Comparison of ENCODE assay signal across 2 fruit fly cellular contexts in the genomic region with DNA sequence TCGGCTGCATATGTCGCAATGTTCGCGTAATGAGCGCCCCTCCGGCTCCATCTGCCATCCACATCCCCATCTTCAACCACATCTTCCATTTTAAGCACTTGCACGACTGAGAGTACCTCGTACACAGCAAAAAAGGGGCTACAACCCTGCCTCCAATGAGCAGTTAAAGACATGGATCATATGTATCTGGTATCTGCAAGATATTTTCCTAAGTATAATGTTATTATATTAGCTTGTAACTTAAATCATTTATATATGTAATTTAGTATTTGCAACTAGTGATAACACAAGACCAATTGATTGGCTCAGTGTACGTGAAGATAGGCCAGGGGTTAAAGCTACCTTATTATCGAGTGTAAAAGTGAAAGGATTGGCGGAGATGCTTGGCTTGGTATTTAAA.
A peak's percentile ranks its signal among the peaks of the same experiment; 100 is the strongest.
TF ChIP-seq lines count a peak whose summit lies in the region.

No protein-coding gene starts in this region.

TF ChIP-seq in whole organism, embryonic, 481 proteins besides CTCF, POLR2A, EP300 and RAD21 (continued from another document):
- TF ChIP-seq emc (GFP tag; optimal IDR thresholded peaks at IDR 0.05; lab: Kevin White, UChicago) (no peak), repo (GFP tag; optimal IDR thresholded peaks at IDR 0.05; lab: Kevin White, UChicago) (no peak), bbx (GFP tag; IDR thresholded peaks at IDR 0.05; lab: Robert Waterston, UW; ENCODE audit: partially characterized antibody) (no peak), Blimp-1 (GFP tag; optimal IDR thresholded peaks at IDR 0.05; lab: Kevin White, UChicago) (peak; percentile 45), dpn (GFP tag; optimal IDR thresholded peaks at IDR 0.05; lab: Kevin White, UChicago) (no peak), prd (optimal IDR thresholded peaks at IDR 0.05; lab: Kevin White, UChicago) (no peak), prd (GFP tag; IDR thresholded peaks at IDR 0.05; lab: Robert Waterston, UW) (no peak), CG13624 (GFP tag; optimal IDR thresholded peaks at IDR 0.05; lab: Kevin White, UChicago) (no peak), nerfin-1 (tag; optimal IDR thresholded peaks at IDR 0.05; lab: Kevin White, UChicago) (no peak), CG2875 (GFP tag; optimal IDR thresholded peaks at IDR 0.05; lab: Kevin White, UChicago) (no peak), CG6683 (GFP tag; optimal IDR thresholded peaks at IDR 0.05; lab: Kevin White, UChicago) (no peak), H15 (GFP tag; IDR thresholded peaks at IDR 0.05; lab: Robert Waterston, UW) (no peak), Chrac-16 (GFP tag; optimal IDR thresholded peaks at IDR 0.05; lab: Kevin White, UChicago) (no peak), gsb (GFP tag; IDR thresholded peaks at IDR 0.05; lab: Robert Waterston, UW) (no peak), ERR (GFP tag; optimal IDR thresholded peaks at IDR 0.05; lab: Kevin White, UChicago) (no peak), Jarid2 (GFP tag; optimal IDR thresholded peaks at IDR 0.05; lab: Kevin White, UChicago) (no peak), trem (tag; optimal IDR thresholded peaks at IDR 0.05; lab: Kevin White, UChicago) (no peak), eyg (GFP tag; optimal IDR thresholded peaks at IDR 0.05; lab: Kevin White, UChicago) (no peak), CG7928 (GFP tag; optimal IDR thresholded peaks at IDR 0.05; lab: Kevin White, UChicago) (no peak), ftz-f1 (GFP tag; optimal IDR thresholded peaks at IDR 0.05; lab: Kevin White, UChicago) (no peak), Meics (GFP tag; optimal IDR thresholded peaks at IDR 0.05; lab: Kevin White, UChicago) (no peak), row (GFP tag; IDR thresholded peaks at IDR 0.05; lab: Robert Waterston, UW) (no peak), CG1792 (GFP tag; optimal IDR thresholded peaks at IDR 0.05; lab: Kevin White, UChicago) (no peak), ash1 (GFP tag; optimal IDR thresholded peaks at IDR 0.05; lab: Kevin White, UChicago) (no peak), Sox102F (GFP tag; optimal IDR thresholded peaks at IDR 0.05; lab: Kevin White, UChicago) (peak; percentile 7), Ets65A (GFP tag; lab: Kevin White, UChicago) (peak; percentile 38), CG3838 (GFP tag; optimal IDR thresholded peaks at IDR 0.05; lab: Kevin White, UChicago) (no peak), CG18619 (GFP tag; optimal IDR thresholded peaks at IDR 0.05; lab: Kevin White, UChicago) (no peak), Camta (GFP tag; optimal IDR thresholded peaks at IDR 0.05; lab: Kevin White, UChicago) (no peak), sim (GFP tag; IDR thresholded peaks at IDR 0.05; lab: Robert Waterston, UW) (no peak), CG32767 (GFP tag; IDR thresholded peaks at IDR 0.05; lab: Robert Waterston, UW) (no peak), GATAe (GFP tag; conservative IDR thresholded peaks at IDR 0.05; lab: Robert Waterston, UW) (no peak), Trl (optimal IDR thresholded peaks at IDR 0.05; lab: Kevin White, UChicago) (no peak), Trl (GFP tag; optimal IDR thresholded peaks at IDR 0.05; lab: Kevin White, UChicago) (no peak), lola (GFP tag; optimal IDR thresholded peaks at IDR 0.05; lab: Kevin White, UChicago) (no peak), nom (GFP tag; optimal IDR thresholded peaks at IDR 0.05; lab: Kevin White, UChicago) (peak; percentile 40), CG8944 (GFP tag; optimal IDR thresholded peaks at IDR 0.05; lab: Kevin White, UChicago) (no peak), chm (GFP tag; IDR thresholded peaks at IDR 0.05; lab: Robert Waterston, UW) (no peak), Hsf (GFP tag; optimal IDR thresholded peaks at IDR 0.05; lab: Kevin White, UChicago) (no peak), CG11504 (tag; optimal IDR thresholded peaks at IDR 0.05; lab: Kevin White, UChicago) (peak; percentile 25), exex (tag; optimal IDR thresholded peaks at IDR 0.05; lab: Kevin White, UChicago) (no peak), dmrt99B (tag; optimal IDR thresholded peaks at IDR 0.05; lab: Kevin White, UChicago) (peak; percentile 29), chinmo (GFP tag; IDR thresholded peaks at IDR 0.05; lab: Robert Waterston, UW; ENCODE audit: partially characterized antibody) (no peak), Neu2 (GFP tag; optimal IDR thresholded peaks at IDR 0.05; lab: Kevin White, UChicago; ENCODE audit: borderline replicate concordance) (no peak), CG10979 (tag; optimal IDR thresholded peaks at IDR 0.05; lab: Kevin White, UChicago) (peak; percentile 12), sr (GFP tag; IDR thresholded peaks at IDR 0.05; lab: Robert Waterston, UW) (no peak), CG1602 (GFP tag; optimal IDR thresholded peaks at IDR 0.05; lab: Kevin White, UChicago) (no peak), CG12071 (GFP tag; optimal IDR thresholded peaks at IDR 0.05; lab: Kevin White, UChicago) (no peak), CG42726 (GFP tag; IDR thresholded peaks at IDR 0.05; lab: Robert Waterston, UW; ENCODE audit: partially characterized antibody) (no peak), Tbp (GFP tag; optimal IDR thresholded peaks at IDR 0.05; lab: Kevin White, UChicago) (no peak), fd64A (GFP tag; optimal IDR thresholded peaks at IDR 0.05; lab: Kevin White, UChicago) (no peak), CG34422 (GFP tag; IDR thresholded peaks at IDR 0.05; lab: Robert Waterston, UW) (no peak), gcm2 (GFP tag; optimal IDR thresholded peaks at IDR 0.05; lab: Kevin White, UChicago) (no peak), Oli (tag; optimal IDR thresholded peaks at IDR 0.05; lab: Kevin White, UChicago) (no peak), D (optimal IDR thresholded peaks at IDR 0.05; lab: Kevin White, UChicago) (no peak), D (GFP tag; optimal IDR thresholded peaks at IDR 0.05; lab: Kevin White, UChicago) (no peak), CG6813 (GFP tag; optimal IDR thresholded peaks at IDR 0.05; lab: Kevin White, UChicago) (no peak), CG1603 (tag; optimal IDR thresholded peaks at IDR 0.05; lab: Kevin White, UChicago) (peak; percentile 30), Atf6 (GFP tag; IDR thresholded peaks at IDR 0.05; lab: Robert Waterston, UW) (no peak), phol (tag; optimal IDR thresholded peaks at IDR 0.05; lab: Kevin White, UChicago) (peak; percentile 5), D19B (GFP tag; optimal IDR thresholded peaks at IDR 0.05; lab: Kevin White, UChicago) (no peak), her (GFP tag; optimal IDR thresholded peaks at IDR 0.05; lab: Kevin White, UChicago) (no peak), Ada2b (GFP tag; IDR thresholded peaks at IDR 0.05; lab: Robert Waterston, UW) (no peak), CG6254 (GFP tag; optimal IDR thresholded peaks at IDR 0.05; lab: Kevin White, UChicago) (no peak), CG17359 (tag; optimal IDR thresholded peaks at IDR 0.05; lab: Kevin White, UChicago) (peak; percentile 3)

TF ChIP-seq in whole organism, prepupa, 60 proteins besides CTCF, POLR2A, EP300 and RAD21 (continued from another document):
- peak; percentile 75 for TF ChIP-seq OdsH (GFP tag; optimal IDR thresholded peaks at IDR 0.05; lab: Kevin White, UChicago)
- TF ChIP-seq Hr39 (GFP tag; optimal IDR thresholded peaks at IDR 0.05; lab: Kevin White, UChicago): no peak
- peak; percentile 67; the same call in 2 of the 3 replicates for TF ChIP-seq CG8119 (GFP tag; IDR thresholded peaks at IDR 0.05; lab: Robert Waterston, UW)
- TF ChIP-seq topi (GFP tag; optimal IDR thresholded peaks at IDR 0.05; lab: Kevin White, UChicago): peak; percentile 28
- peak; percentile 68 for TF ChIP-seq CG11762 (GFP tag; optimal IDR thresholded peaks at IDR 0.05; lab: Kevin White, UChicago; ENCODE audit: insufficient read depth)
- peak; percentile 13; the same call in 1 of the 2 replicates for TF ChIP-seq CG11294 (GFP tag; IDR thresholded peaks at IDR 0.05; lab: Robert Waterston, UW)
- peak in 1 of 2 experiments; percentile 75 for TF ChIP-seq ss (GFP tag; optimal IDR thresholded peaks at IDR 0.05; lab: Kevin White, UChicago)
- TF ChIP-seq CG16779 (tag; optimal IDR thresholded peaks at IDR 0.05; lab: Kevin White, UChicago): peak; percentile 31
- TF ChIP-seq Sox15 (GFP tag; optimal IDR thresholded peaks at IDR 0.05; lab: Kevin White, UChicago): peak; percentile 57
- TF ChIP-seq Hr4 (GFP tag; optimal IDR thresholded peaks at IDR 0.05; lab: Kevin White, UChicago): peak; percentile 84
- peak; percentile 45 for TF ChIP-seq CG11902 (GFP tag; optimal IDR thresholded peaks at IDR 0.05; lab: Kevin White, UChicago)
- TF ChIP-seq CG4318 (GFP tag; optimal IDR thresholded peaks at IDR 0.05; lab: Kevin White, UChicago): peak; percentile 45
- peak; percentile 24 for TF ChIP-seq Sox102F (GFP tag; optimal IDR thresholded peaks at IDR 0.05; lab: Kevin White, UChicago)
- TF ChIP-seq eg (GFP tag; IDR thresholded peaks at IDR 0.05; lab: Robert Waterston, UW): peak; percentile 74
- peak; percentile 68 for TF ChIP-seq CG10631 (GFP tag; optimal IDR thresholded peaks at IDR 0.05; lab: Kevin White, UChicago)
- peak; percentile 81 for TF ChIP-seq Ets96B (tag; optimal IDR thresholded peaks at IDR 0.05; lab: Kevin White, UChicago)
- peak; percentile 67 for TF ChIP-seq net (GFP tag; optimal IDR thresholded peaks at IDR 0.05; lab: Kevin White, UChicago)
- peak; percentile 35 for TF ChIP-seq dac (GFP tag; optimal IDR thresholded peaks at IDR 0.05; lab: Kevin White, UChicago)
- TF ChIP-seq achi (GFP tag; optimal IDR thresholded peaks at IDR 0.05; lab: Kevin White, UChicago): peak; percentile 78
- TF ChIP-seq CG1621 (tag; optimal IDR thresholded peaks at IDR 0.05; lab: Kevin White, UChicago): peak; percentile 62
- TF ChIP-seq Gug (GFP tag; IDR thresholded peaks at IDR 0.05; lab: Robert Waterston, UW): peak; percentile 62
- peak in 1 of 2 experiments; percentile 15 for TF ChIP-seq salr (GFP tag; optimal IDR thresholded peaks at IDR 0.05; lab: Kevin White, UChicago)
- no peak for TF ChIP-seq dsx (GFP tag; optimal IDR thresholded peaks at IDR 0.05; lab: Kevin White, UChicago; ENCODE audit: poor library complexity, severe bottlenecking)
- TF ChIP-seq CG7368 (GFP tag; optimal IDR thresholded peaks at IDR 0.05; lab: Kevin White, UChicago): peak; percentile 54
- TF ChIP-seq CG6854 (GFP tag; optimal IDR thresholded peaks at IDR 0.05; lab: Kevin White, UChicago): no peak
- peak; percentile 60 for TF ChIP-seq CG34406 (GFP tag; optimal IDR thresholded peaks at IDR 0.05; lab: Kevin White, UChicago)
- peak; percentile 34 for TF ChIP-seq Sox14 (GFP tag; optimal IDR thresholded peaks at IDR 0.05; lab: Kevin White, UChicago)
- peak; percentile 69 for TF ChIP-seq CG15336 (GFP tag; IDR thresholded peaks at IDR 0.05; lab: Robert Waterston, UW)
- TF ChIP-seq Eip93F (GFP tag; optimal IDR thresholded peaks at IDR 0.05; lab: Kevin White, UChicago): no peak
- TF ChIP-seq Lpt (GFP tag; optimal IDR thresholded peaks at IDR 0.05; lab: Kevin White, UChicago): peak; percentile 69
- TF ChIP-seq Eip78C (GFP tag; lab: Kevin White, UChicago): peak; percentile 95
- TF ChIP-seq CG32006 (GFP tag; optimal IDR thresholded peaks at IDR 0.05; lab: Kevin White, UChicago): peak; percentile 81
- TF ChIP-seq pdm3 (GFP tag; optimal IDR thresholded peaks at IDR 0.05; lab: Kevin White, UChicago): peak; percentile 68
- TF ChIP-seq CG31627 (GFP tag; optimal IDR thresholded peaks at IDR 0.05; lab: Kevin White, UChicago): no peak
- TF ChIP-seq CG9139 (GFP tag; optimal IDR thresholded peaks at IDR 0.05; lab: Kevin White, UChicago): peak; percentile 27
- TF ChIP-seq CG8319 (GFP tag; optimal IDR thresholded peaks at IDR 0.05; lab: Kevin White, UChicago): peak; percentile 31
